Worm (Caenorhabditis elegans) whole organism, L4 larva: Measurements from ENCODE around the gene csa-1.

ENCODE experiments used
- F10B5.3 ChIP-seq: sonication (generic microtip); optimal IDR thresholded peaks from 2 replicates; lab custom pipeline; 2016; ENCODE audit warnings: mild to moderate bottlenecking, missing genetic modification characterization, missing compliant biosample characterization
- T20F7.1 ChIP-seq: fragments of 200-800 bp; sonication (Bioruptor generic); optimal IDR thresholded peaks from 2 replicates; lab custom pipeline; 2018; ENCODE audit warnings: mild to moderate bottlenecking, missing genetic modification characterization, missing compliant biosample characterization
- Y48G9A.11 ChIP-seq: fragments of 200-800 bp; sonication (Bioruptor generic); IDR thresholded peaks from 2 replicates; pipeline ENCODE4 v1.3.6; 2022; ENCODE audit warnings: missing genetic modification reagents, missing genetic modification characterization, missing compliant biosample characterization
- aha-1 ChIP-seq: fragments of 150-350 bp; peaks from one replicate; lab custom pipeline; 2014; ENCODE audit warnings: missing biosample characterization, missing genetic modification characterization
- ama-1 ChIP-seq: fragments of 150-350 bp; optimal IDR thresholded peaks from 2 replicates; lab custom pipeline; 2014; ENCODE audit warnings: inconsistent platforms, mixed read lengths
- ces-1 ChIP-seq: fragments of 150-350 bp; sonication (generic microtip); optimal IDR thresholded peaks from 4 replicates; lab custom pipeline; 2014; ENCODE audit warnings: missing biosample characterization, missing genetic modification reagents, missing genetic modification characterization
- ctbp-1 ChIP-seq: fragments of 200-800 bp; sonication (Bioruptor generic); IDR thresholded peaks from 2 replicates; pipeline ENCODE4 v1.3.6; 2022; ENCODE audit warnings: missing genetic modification reagents, missing genetic modification characterization, missing compliant biosample characterization
- daf-12 ChIP-seq: fragments of 150-350 bp; optimal IDR thresholded peaks from 2 replicates; lab custom pipeline; 2014; ENCODE audit warnings: missing biosample characterization, missing genetic modification reagents, missing genetic modification characterization
- daf-16 ChIP-seq, 3 experiments: sonication (generic microtip); optimal IDR thresholded peaks; 2 replicates each; lab custom pipeline; 2016 to 2017; ENCODE audit warnings: missing genetic modification characterization in 3 of 3, missing genetic modification reagents in 3 of 3, mild to moderate bottlenecking in 2 of 3, missing compliant biosample characterization in 2 of 3, missing biosample characterization in 1 of 3, moderate library complexity in 1 of 3
- daf-19 ChIP-seq: fragments of 200-800 bp; sonication (Bioruptor generic); conservative IDR thresholded peaks from 2 replicates; pipeline ENCODE4 v1.3.6; 2022; ENCODE audit warnings: missing genetic modification characterization, missing compliant biosample characterization
- dmd-6 ChIP-seq: fragments of 200-800 bp; sonication (Bioruptor generic); IDR thresholded peaks from 2 replicates; pipeline ENCODE4 v1.3.6; 2022; ENCODE audit warnings: missing genetic modification reagents, missing genetic modification characterization, missing compliant biosample characterization
- dve-1 ChIP-seq: sonication (generic microtip); optimal IDR thresholded peaks from 2 replicates; lab custom pipeline; 2017; ENCODE audit warnings: antibody characterized with exemption, mild to moderate bottlenecking, missing genetic modification characterization, missing compliant biosample characterization; ENCODE audit not compliant: insufficient read depth
- fos-1 ChIP-seq: fragments of 150-350 bp; optimal IDR thresholded peaks from 2 replicates; lab custom pipeline; 2014; ENCODE audit warnings: missing biosample characterization, missing genetic modification characterization
- hif-1 ChIP-seq, 2 experiments: sonication (generic microtip); optimal IDR thresholded peaks; 2 replicates each; lab custom pipeline; 2016 to 2017; ENCODE audit warnings: missing compliant biosample characterization in 2 of 2, missing genetic modification characterization in 2 of 2, missing genetic modification reagents in 2 of 2, missing genotype in 2 of 2, mild to moderate bottlenecking in 1 of 2
- hlh-30 ChIP-seq: sonication (generic microtip); optimal IDR thresholded peaks from 2 replicates; lab custom pipeline; 2017; ENCODE audit warnings: antibody characterized with exemption, mild to moderate bottlenecking, missing genetic modification characterization, missing compliant biosample characterization; ENCODE audit not compliant: insufficient read depth
- hmg-1.1 ChIP-seq: fragments of 200-800 bp; sonication (Bioruptor generic); IDR thresholded peaks from 2 replicates; pipeline ENCODE4 v1.3.6; 2022; ENCODE audit warnings: missing genetic modification reagents, missing genetic modification characterization, missing compliant biosample characterization
- jun-1 ChIP-seq: fragments of 150-350 bp; optimal IDR thresholded peaks from 2 replicates; lab custom pipeline; 2014; ENCODE audit warnings: missing biosample characterization, missing genetic modification reagents, missing genetic modification characterization
- lin-1 ChIP-seq: fragments of 200-800 bp; sonication (Bioruptor generic); IDR thresholded peaks from 2 replicates; pipeline ENCODE4 v1.3.6; 2022; ENCODE audit warnings: missing genetic modification reagents, missing genetic modification characterization, missing compliant biosample characterization
- lin-13 ChIP-seq: fragments of 150-350 bp; optimal IDR thresholded peaks from 2 replicates; lab custom pipeline; 2014; ENCODE audit warnings: missing biosample characterization, missing genetic modification reagents, missing genetic modification characterization
- lin-15B ChIP-seq: fragments of 150-350 bp; sonication (generic microtip); optimal IDR thresholded peaks from 3 replicates; lab custom pipeline; 2014; ENCODE audit warnings: missing biosample characterization, missing genetic modification characterization
- lin-38 ChIP-seq: fragments of 200-800 bp; sonication (Bioruptor generic); IDR thresholded peaks from 2 replicates; pipeline ENCODE4 v1.3.6; 2022; ENCODE audit warnings: missing genetic modification reagents, missing genetic modification characterization, missing compliant biosample characterization
- lir-3 ChIP-seq: sonication (generic microtip); optimal IDR thresholded peaks from 2 replicates; lab custom pipeline; 2016; ENCODE audit warnings: mild to moderate bottlenecking, missing genetic modification characterization, missing compliant biosample characterization
- lsy-2 ChIP-seq, 2 experiments: fragments of 150-350 bp in 1 of 2; sonication (generic microtip) in 1 of 2; optimal IDR thresholded peaks; 2 replicates each; lab custom pipeline; 2014 to 2017; ENCODE audit warnings: missing biosample characterization in 2 of 2, missing genetic modification characterization in 2 of 2
- mdl-1 ChIP-seq, 2 experiments: fragments of 150-350 bp in 1 of 2; sonication (generic microtip) in 1 of 2; optimal IDR thresholded peaks; 2 replicates each; lab custom pipeline; 2014 to 2017; ENCODE audit warnings: missing biosample characterization in 2 of 2, missing genetic modification characterization in 2 of 2
- mdt-29 ChIP-seq: fragments of 200-800 bp; sonication (Bioruptor generic); IDR thresholded peaks from 2 replicates; pipeline ENCODE4 v1.3.6; 2022; ENCODE audit warnings: missing genetic modification reagents, missing genetic modification characterization, missing compliant biosample characterization
- mes-2 ChIP-seq: sonication (generic microtip); optimal IDR thresholded peaks from 2 replicates; lab custom pipeline; 2016; ENCODE audit warnings: missing genotype, mild to moderate bottlenecking, missing genetic modification characterization, missing compliant biosample characterization; ENCODE audit not compliant: poor library complexity, severe bottlenecking
- nhr-11 ChIP-seq: fragments of 150-350 bp; optimal IDR thresholded peaks from 2 replicates; lab custom pipeline; 2014; ENCODE audit warnings: missing biosample characterization, missing genetic modification characterization
- nhr-111 ChIP-seq: fragments of 200-800 bp; sonication (Bioruptor generic); optimal IDR thresholded peaks from 2 replicates; lab custom pipeline; 2018; ENCODE audit warnings: mild to moderate bottlenecking, missing genetic modification characterization, missing compliant biosample characterization
- nhr-25 ChIP-seq: sonication (generic microtip); optimal IDR thresholded peaks from 2 replicates; lab custom pipeline; 2017; ENCODE audit warnings: missing genetic modification characterization, mild to moderate bottlenecking, missing compliant biosample characterization, antibody characterized with exemption, moderate library complexity, borderline replicate concordance; ENCODE audit not compliant: insufficient read depth
- nhr-28 ChIP-seq: fragments of 150-350 bp; optimal IDR thresholded peaks from 2 replicates; lab custom pipeline; 2014; ENCODE audit warnings: missing biosample characterization, missing genetic modification characterization
- nhr-77 ChIP-seq: fragments of 150-350 bp; optimal IDR thresholded peaks from 2 replicates; lab custom pipeline; 2014; ENCODE audit warnings: missing biosample characterization, missing genetic modification characterization
- php-3 ChIP-seq: fragments of 200-800 bp; sonication (Bioruptor generic); IDR thresholded peaks from 2 replicates; pipeline ENCODE4 v1.3.6; 2022; ENCODE audit warnings: missing genetic modification reagents, missing genetic modification characterization, missing compliant biosample characterization
- snpc-1.2 ChIP-seq: fragments of 200-800 bp; sonication (Bioruptor generic); IDR thresholded peaks from 2 replicates; pipeline ENCODE4 v1.3.6; 2022; ENCODE audit warnings: missing genetic modification reagents, missing genetic modification characterization, missing compliant biosample characterization
- spr-1 ChIP-seq: sonication (generic microtip); optimal IDR thresholded peaks from 2 replicates; lab custom pipeline; 2016; ENCODE audit warnings: mild to moderate bottlenecking, missing genetic modification characterization, missing compliant biosample characterization
- spr-3 ChIP-seq: fragments of 200-800 bp; sonication (Bioruptor generic); optimal IDR thresholded peaks from 2 replicates; lab custom pipeline; 2018; ENCODE audit warnings: mild to moderate bottlenecking, missing genetic modification characterization, missing compliant biosample characterization
- tra-1 ChIP-seq: fragments of 200-800 bp; sonication (Bioruptor generic); IDR thresholded peaks from 2 replicates; pipeline ENCODE4 v1.3.6; 2022; ENCODE audit warnings: missing genetic modification reagents, missing genetic modification characterization, missing compliant biosample characterization
- unc-130 ChIP-seq: sonication (generic microtip); optimal IDR thresholded peaks from 2 replicates; lab custom pipeline; 2016; ENCODE audit warnings: missing genetic modification reagents, missing genetic modification characterization, missing compliant biosample characterization
- unc-62 ChIP-seq, 3 experiments: fragments of 150-350 bp in 1 of 3; sonication (generic microtip); optimal IDR thresholded peaks in 2 of 3; peaks in 1 of 3; 1 replicate in 1 of 3; 2 replicates in 2 of 3; lab custom pipeline; 2014 to 2017; ENCODE audit warnings: missing biosample characterization in 3 of 3, missing genetic modification characterization in 3 of 3, missing genetic modification reagents in 3 of 3, missing genotype in 1 of 3
- zag-1 ChIP-seq: fragments of 150-350 bp; optimal IDR thresholded peaks from 2 replicates; lab custom pipeline; 2014; ENCODE audit warnings: missing biosample characterization, missing genetic modification characterization
- zfp-3 ChIP-seq: fragments of 200-800 bp; sonication (Bioruptor generic); conservative IDR thresholded peaks from 2 replicates; pipeline ENCODE4 v1.3.6; 2022; ENCODE audit warnings: missing genetic modification reagents, missing genetic modification characterization, missing compliant biosample characterization
- zip-11 ChIP-seq: fragments of 200-800 bp; sonication (Bioruptor generic); IDR thresholded peaks from 2 replicates; pipeline ENCODE4 v1.3.6; 2022; ENCODE audit warnings: missing genetic modification characterization, missing compliant biosample characterization
- ztf-11 ChIP-seq: fragments of 150-350 bp; optimal IDR thresholded peaks from 2 replicates; lab custom pipeline; 2014; ENCODE audit warnings: missing biosample characterization, missing genetic modification characterization
- ztf-7 ChIP-seq: fragments of 150-350 bp; optimal IDR thresholded peaks from 2 replicates; lab custom pipeline; 2014; ENCODE audit warnings: missing biosample characterization, missing genetic modification characterization

Gene csa-1

DNA sequence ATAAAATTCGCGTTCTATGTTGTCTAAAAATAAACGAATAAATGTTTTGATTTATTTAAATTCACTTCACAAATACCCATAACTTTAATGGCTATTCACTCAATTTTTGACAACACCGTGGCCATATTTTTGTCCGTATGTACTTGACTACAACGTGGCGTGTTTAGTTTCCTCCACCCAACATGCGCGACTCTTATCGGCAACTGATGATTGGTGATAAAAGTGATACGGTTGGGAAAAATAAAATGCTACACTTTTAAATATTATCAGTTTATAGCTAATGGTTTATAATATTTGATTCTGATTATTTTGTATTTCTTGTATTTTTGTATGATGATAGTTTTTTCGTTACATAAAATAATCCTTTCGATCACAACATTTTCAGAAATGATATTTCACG is 27.9 kb downstream of the csa-1 start, which contains the start of gene acs-7 (continued):
- TF ChIP-seq dve-1 (tag; lab: Kevin White, UChicago) (peak; percentile 95), php-3 (GFP tag; lab: Robert Waterston, UW) (peak; percentile 90), jun-1 (tag; lab: Kevin White, UChicago) (no peak), spr-1 (tag; lab: Kevin White, UChicago) (no peak), ztf-11 (tag; lab: Kevin White, UChicago) (no peak), T20F7.1 (peak; percentile 21), zfp-3 (GFP tag; lab: Robert Waterston, UW) (no peak), hlh-30 (tag; lab: Kevin White, UChicago) (peak; percentile 51), nhr-28 (tag; lab: Kevin White, UChicago) (peak; percentile 96), lin-38 (GFP tag; lab: Robert Waterston, UW) (no peak)

DNA sequence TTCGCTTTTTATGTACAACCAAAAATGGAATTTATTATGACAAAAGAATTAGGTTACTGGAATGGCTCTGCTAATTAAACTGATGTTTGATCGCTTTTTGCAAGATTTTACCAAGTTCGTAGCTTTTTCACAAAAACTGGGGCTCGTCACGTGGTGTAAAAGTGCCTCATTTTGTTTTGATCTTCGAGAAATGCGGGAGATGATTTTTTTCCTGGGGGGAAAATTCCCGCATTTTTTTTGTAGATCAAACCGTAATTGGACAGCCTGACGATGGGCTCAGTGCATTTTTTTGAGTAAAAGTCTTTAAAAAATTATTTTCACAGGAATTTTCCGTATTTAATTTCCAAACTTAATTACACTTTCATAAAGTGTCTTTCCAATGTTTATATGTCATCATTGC is 30.4 kb downstream of the csa-1 start:
- TF ChIP-seq unc-130 (GFP tag; lab: Kevin White, UChicago): no peak
- no peak for TF ChIP-seq snpc-1.2 (GFP tag; lab: Robert Waterston, UW)
- no peak for TF ChIP-seq nhr-11 (tag; lab: Kevin White, UChicago)
- no peak for TF ChIP-seq zip-11 (GFP tag; lab: Robert Waterston, UW)
- TF ChIP-seq ces-1 (GFP tag; lab: Kevin White, UChicago): no peak
- TF ChIP-seq spr-1 (tag; lab: Kevin White, UChicago): no peak
- TF ChIP-seq hmg-1.1 (GFP tag; lab: Robert Waterston, UW): no peak
- TF ChIP-seq aha-1 (tag; lab: Kevin White, UChicago): peak; percentile 45
- TF ChIP-seq ztf-7 (tag; lab: Kevin White, UChicago): no peak
- no peak for TF ChIP-seq daf-19 (GFP tag; lab: Robert Waterston, UW)
- no peak for TF ChIP-seq mdt-29 (GFP tag; lab: Robert Waterston, UW)
- TF ChIP-seq spr-3 (GFP tag; lab: Kevin White, UChicago): no peak
- TF ChIP-seq lir-3 (tag; lab: Kevin White, UChicago): no peak
- TF ChIP-seq hif-1 (tag; optimal IDR thresholded peaks at IDR 0.05; lab: Kevin White, UChicago): peak in 1 of 2 experiments; percentile 10

DNA sequence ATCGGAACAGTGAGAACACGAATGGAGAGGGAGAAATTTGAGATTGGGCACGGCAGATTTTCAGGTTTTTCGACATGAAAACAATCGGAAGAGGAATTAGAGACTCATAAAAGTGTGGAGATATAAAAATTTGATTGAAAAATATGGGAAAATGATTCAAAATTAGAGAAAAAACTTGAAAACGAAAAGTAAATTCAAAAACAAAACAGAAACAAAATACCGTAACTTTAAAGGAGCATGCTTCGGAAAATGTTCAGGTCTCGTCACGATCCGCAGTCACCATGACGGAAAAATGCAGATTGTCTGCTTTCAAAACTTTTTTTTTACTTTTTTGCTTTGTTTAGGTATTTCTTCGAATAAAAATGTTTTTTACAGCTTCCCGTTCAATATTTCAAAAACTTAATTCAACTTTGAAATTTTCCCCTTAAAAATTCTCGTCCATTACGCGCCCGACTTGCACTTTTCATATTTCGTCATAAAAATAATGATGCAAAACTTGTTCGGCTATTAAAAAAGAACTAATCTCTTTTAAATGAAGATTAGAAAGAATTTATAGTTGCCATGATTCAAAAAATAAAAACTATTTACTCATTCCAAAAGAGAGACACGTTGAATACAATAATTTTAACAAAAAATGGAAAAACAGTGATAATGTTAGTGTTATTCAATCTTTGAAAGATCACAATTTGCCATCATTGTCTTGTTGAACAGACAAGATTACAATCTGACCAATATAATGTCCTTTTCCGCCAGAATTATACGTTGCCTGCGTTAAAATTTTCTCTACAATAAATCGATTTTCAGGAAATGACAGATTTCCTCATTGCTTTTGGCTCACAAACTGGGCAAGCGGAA is 34.1 kb downstream of the csa-1 start, which contains the start of gene mtrr-1:
Gene mtrr-1, plus strand, starts transcription at position 805 of the 855 bp plus-strand sequence.
- TF ChIP-seq mes-2 (tag; lab: Kevin White, UChicago) (peak; percentile 39), nhr-25 (tag; lab: Kevin White, UChicago) (no peak), ces-1 (GFP tag; lab: Kevin White, UChicago) (no peak), lin-1 (GFP tag; lab: Robert Waterston, UW) (0 out of 2 replicates have a peak, but pooled peaks have one; percentile 9), nhr-111 (GFP tag; lab: Kevin White, UChicago) (no peak), unc-130 (GFP tag; lab: Kevin White, UChicago) (no peak), fos-1 (tag; lab: Kevin White, UChicago) (no peak), lin-13 (GFP tag; lab: Kevin White, UChicago) (no peak), nhr-77 (tag; lab: Kevin White, UChicago) (no peak), ama-1 (lab: Kevin White, UChicago) (peak; percentile 58), tra-1 (GFP tag; lab: Robert Waterston, UW) (0 out of 2 replicates have a peak, but pooled peaks have one; percentile 27), spr-1 (tag; lab: Kevin White, UChicago) (no peak), lsy-2 (tag; optimal IDR thresholded peaks at IDR 0.05; lab: Kevin White, UChicago) (peak in 1 of 2 experiments; percentile 85), unc-62 (GFP tag; optimal IDR thresholded peaks at IDR 0.05 in 1 of 2; lab: Kevin White, UChicago) (peak in 1 of 2 experiments; percentile 15), unc-62 (tag; optimal IDR thresholded peaks at IDR 0.05; lab: Kevin White, UChicago) (no peak), daf-12 (tag; lab: Kevin White, UChicago) (no peak), daf-16 (GFP tag; optimal IDR thresholded peaks at IDR 0.05; lab: Kevin White, UChicago) (peak in 1 of 2 experiments; percentile 48), daf-16 (tag; optimal IDR thresholded peaks at IDR 0.05; lab: Kevin White, UChicago) (no peak), lin-15B (tag; lab: Kevin White, UChicago) (no peak), mdl-1 (tag; optimal IDR thresholded peaks at IDR 0.05; lab: Kevin White, UChicago) (no peak), ztf-11 (tag; lab: Kevin White, UChicago) (no peak), aha-1 (tag; lab: Kevin White, UChicago) (peak; percentile 61), F10B5.3 (tag; lab: Kevin White, UChicago) (no peak), Y48G9A.11 (GFP tag; lab: Robert Waterston, UW) (peak; percentile 67), dmd-6 (GFP tag; lab: Robert Waterston, UW) (peak; percentile 46), zag-1 (no peak), ctbp-1 (peak; percentile 38; the same call in 1 of the 2 replicates), snpc-1.2 (GFP tag; lab: Robert Waterston, UW) (no peak)
